Fruit fly (Drosophila melanogaster) whole organism, embryonic: ENCODE results near the gene CG11593.

Experiments used
- CG4282 ChIP-seq: fragments of 200-800 bp; sonication (Bioruptor generic); optimal IDR thresholded peaks from 2 replicates; lab custom pipeline; 2016; ENCODE audit warnings: missing biosample characterization, missing genetic modification characterization
- CG8388 ChIP-seq: fragments of 200-800 bp; sonication (Bioruptor generic); optimal IDR thresholded peaks from 2 replicates; lab custom pipeline; 2019; ENCODE audit warnings: missing biosample characterization, mild to moderate bottlenecking, missing genetic modification characterization, moderate library complexity
- kah ChIP-seq: fragments of 200-800 bp; sonication (Bioruptor generic); optimal IDR thresholded peaks from 2 replicates; lab custom pipeline; 2018; ENCODE audit warnings: missing biosample characterization, mild to moderate bottlenecking, missing genetic modification characterization
- org-1 ChIP-seq: fragments of 200-800 bp; sonication (Bioruptor generic); optimal IDR thresholded peaks from 2 replicates; lab custom pipeline; 2017; ENCODE audit warnings: missing biosample characterization, missing genetic modification characterization

DNA sequence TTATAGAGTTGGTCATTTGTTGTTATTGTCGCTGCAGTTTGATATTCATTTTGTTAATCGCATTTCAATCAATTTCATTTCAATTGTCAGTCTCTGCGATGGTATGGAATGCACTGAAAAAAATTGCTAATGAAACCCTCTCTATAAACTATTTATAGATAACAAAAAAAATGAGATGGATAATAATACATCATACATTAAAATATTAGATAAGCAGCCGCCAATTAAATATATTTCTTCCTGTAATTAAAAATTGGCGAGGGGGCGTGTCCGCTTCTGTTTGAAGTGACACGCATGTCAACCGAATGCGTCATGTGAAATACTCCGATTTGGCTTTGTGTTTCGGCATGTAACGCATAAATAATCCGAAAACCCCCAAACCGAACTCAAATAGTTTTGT lies 4.2 kb upstream of the CG11593 start:
- TF ChIP-seq kah (GFP tag; lab: Kevin White, UChicago) (no peak), CG8388 (no peak), org-1 (no peak), CG4282 (GFP tag; lab: Kevin White, UChicago) (no peak)
